Worm (Caenorhabditis elegans): ENCODE measurements around the gene zchc-1A.

Gene zchc-1A

DNA sequence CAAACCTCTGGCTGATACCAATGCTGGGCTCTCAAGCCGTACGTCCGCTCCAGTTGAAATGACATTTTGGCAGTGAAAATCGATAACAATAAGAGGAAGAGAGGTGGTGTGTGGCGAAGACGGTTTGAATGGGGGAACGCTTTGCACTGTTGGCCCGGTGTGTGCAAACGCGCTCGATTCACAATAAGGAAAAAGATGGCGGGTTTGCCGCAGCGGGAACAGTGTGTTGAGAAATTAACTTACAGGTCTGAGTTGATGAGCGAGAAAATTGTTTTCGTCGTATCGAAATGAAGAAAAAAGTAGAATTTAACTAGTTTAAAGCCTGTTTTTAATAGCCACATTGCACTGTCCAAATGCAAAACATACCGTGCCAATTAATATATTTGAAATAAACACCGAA, 4.9 kb downstream of the zchc-1A start, which contains the start of gene metl-9:
Gene metl-9 (minus strand): TSS at position 101 of the 400 bp plus-strand sequence.
- no peak for TF ChIP-seq sea-2 (GFP tag; IDR thresholded peaks at IDR 0.05)
- peak; percentile 32; the same call in 1 of the 2 replicates for TF ChIP-seq madf-8 (GFP tag; conservative IDR thresholded peaks at IDR 0.05)
- TF ChIP-seq efl-1 (GFP tag; optimal IDR thresholded peaks at IDR 0.05): peak; percentile 28

DNA sequence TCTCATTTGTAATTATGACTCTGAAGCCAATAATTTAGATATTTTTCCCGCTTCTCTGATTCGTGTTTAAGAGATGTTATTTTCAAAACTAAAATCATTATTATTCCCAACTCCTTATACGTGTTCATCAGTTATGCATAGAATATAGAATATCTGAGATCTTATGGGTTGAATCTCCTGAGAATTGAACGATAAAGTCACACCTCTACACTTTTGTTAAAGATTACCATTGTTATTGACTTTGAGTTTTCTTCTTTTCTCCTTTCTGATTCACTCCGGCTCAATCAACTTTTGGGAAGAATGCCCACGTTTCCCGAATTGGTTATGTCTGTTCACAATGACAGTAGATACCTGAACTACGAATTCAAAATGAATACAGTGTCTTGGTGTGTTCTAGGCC, 5.7 kb downstream of the zchc-1A start, which contains the start of gene sru-48:
Gene sru-48 (plus strand): TSS at position 301 of the 400 bp plus-strand sequence.
- no peak for TF ChIP-seq C17E4.6 (GFP tag; IDR thresholded peaks at IDR 0.05)
- TF ChIP-seq F22D6.2 (tag; optimal IDR thresholded peaks at IDR 0.05): no peak
- no peak for TF ChIP-seq lin-35 (GFP tag; optimal IDR thresholded peaks at IDR 0.05)
- no peak for TF ChIP-seq lin-26 (GFP tag; IDR thresholded peaks at IDR 0.05)
- TF ChIP-seq let-607 (tag; optimal IDR thresholded peaks at IDR 0.05): no peak
- no peak for TF ChIP-seq cebp-1 (GFP tag; IDR thresholded peaks at IDR 0.05)
- no peak for TF ChIP-seq cebp-1 (tag; optimal IDR thresholded peaks at IDR 0.05)
- TF ChIP-seq mxl-1 (tag; optimal IDR thresholded peaks at IDR 0.05): no peak
- no peak for TF ChIP-seq bed-1 (GFP tag; IDR thresholded peaks at IDR 0.05)
- no peak for TF ChIP-seq madf-3 (GFP tag; IDR thresholded peaks at IDR 0.05)
- TF ChIP-seq die-1 (tag; optimal IDR thresholded peaks at IDR 0.05): no peak

DNA sequence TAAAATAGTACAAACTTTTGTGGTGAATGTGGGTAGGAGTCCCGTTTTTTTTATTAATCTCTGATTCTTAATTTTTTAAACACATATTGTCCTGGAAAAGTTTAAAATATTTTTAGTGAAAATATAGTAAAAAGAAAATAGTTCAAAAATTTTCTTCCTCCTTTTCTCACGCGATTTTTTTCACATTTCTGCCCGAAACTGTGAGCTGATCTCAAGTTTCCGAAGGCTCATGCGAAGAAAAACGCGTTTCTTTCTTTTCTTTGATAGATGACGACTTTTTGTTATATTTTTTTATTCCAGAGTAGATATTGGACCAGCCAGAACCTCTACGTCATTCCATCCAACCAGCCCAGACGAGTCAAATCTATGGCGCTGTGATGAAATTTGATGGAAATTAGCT, 9.8 kb downstream of the zchc-1A start, which contains the start of gene T03G11.9:
Gene T03G11.9 (plus strand): TSS at position 301 of the 400 bp plus-strand sequence.
- TF ChIP-seq zfh-2 (GFP tag; conservative IDR thresholded peaks at IDR 0.05) (no peak), nfyb-1 (GFP tag; IDR thresholded peaks at IDR 0.05) (no peak), zim-3 (tag; optimal IDR thresholded peaks at IDR 0.05) (no peak), snpc-3.4 (tag; optimal IDR thresholded peaks at IDR 0.05) (no peak), ama-1 (optimal IDR thresholded peaks at IDR 0.05) (no peak), ama-1 (GFP tag; optimal IDR thresholded peaks at IDR 0.05) (no peak), mel-28 (tag; optimal IDR thresholded peaks at IDR 0.05; ENCODE audit: borderline replicate concordance) (no peak), hmg-1.2 (GFP tag; IDR thresholded peaks at IDR 0.05) (no peak), tlf-1 (GFP tag; optimal IDR thresholded peaks at IDR 0.05) (no peak), madf-10 (tag; optimal IDR thresholded peaks at IDR 0.05) (no peak), ztf-3 (GFP tag; optimal IDR thresholded peaks at IDR 0.05) (no peak), nfya-1 (tag; optimal IDR thresholded peaks at IDR 0.05; ENCODE audit: borderline replicate concordance, insufficient read depth) (no peak), sdz-38 (tag; optimal IDR thresholded peaks at IDR 0.05) (no peak), somi-1 (GFP tag; optimal IDR thresholded peaks at IDR 0.05) (no peak), snpc-4 (GFP tag; optimal IDR thresholded peaks at IDR 0.05) (no peak), snpc-4 (tag; optimal IDR thresholded peaks at IDR 0.05) (no peak), ceh-40 (GFP tag; IDR thresholded peaks at IDR 0.05) (no peak)

DNA sequence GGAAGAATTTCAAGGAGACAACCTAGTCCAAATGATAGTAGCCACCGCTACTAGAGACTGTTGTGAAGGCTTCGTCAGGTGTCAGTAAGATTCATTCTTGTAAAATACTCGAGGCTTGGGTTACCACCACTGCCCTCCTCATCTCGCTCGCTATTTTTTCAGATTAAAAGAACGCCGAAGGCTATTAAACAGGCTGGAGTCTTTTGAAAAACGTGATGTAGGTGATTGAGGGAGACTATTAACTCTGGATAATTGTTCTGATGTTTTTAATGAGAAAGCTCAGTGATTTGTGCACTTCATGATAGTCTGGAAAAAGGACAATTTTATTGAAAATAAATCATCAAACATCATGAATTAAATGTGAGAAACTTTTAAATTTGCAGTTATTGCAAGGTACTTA, 14.8 kb downstream of the zchc-1A start, which contains the start of gene zig-6:
Gene zig-6 (minus strand): TSS at position 101 of the 400 bp plus-strand sequence.
- TF ChIP-seq him-1 (tag; optimal IDR thresholded peaks at IDR 0.05): no peak
- no peak for TF ChIP-seq ztf-28 (GFP tag; IDR thresholded peaks at IDR 0.05)

DNA sequence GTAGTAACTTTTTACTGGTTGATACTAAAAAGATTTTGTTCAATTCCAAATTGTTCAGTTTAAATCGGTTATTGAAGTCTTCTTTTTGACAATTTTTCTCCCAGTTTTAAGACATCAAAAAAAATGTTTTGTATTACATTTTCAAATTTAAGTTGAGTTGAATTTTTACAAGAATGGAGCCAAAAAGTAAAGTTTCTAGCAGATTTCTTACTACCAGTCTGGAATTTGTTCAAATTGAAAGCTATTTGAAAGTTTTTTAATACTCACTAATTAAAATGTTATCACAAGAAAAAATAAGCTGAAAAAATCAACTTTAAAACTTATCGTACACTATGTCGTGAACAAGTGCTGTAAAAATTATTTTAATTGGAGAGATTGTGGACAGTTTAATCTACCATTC, 15.9 kb downstream of the zchc-1A start:
- TF ChIP-seq pbrm-1 (GFP tag; IDR thresholded peaks at IDR 0.05) (no peak), ekl-4 (GFP tag; IDR thresholded peaks at IDR 0.05) (no peak), bed-2 (GFP tag; IDR thresholded peaks at IDR 0.05) (no peak)

All from whole organism, young adult.